Worm (Caenorhabditis elegans) whole organism, early embryonic: ENCODE results near the gene Y69E1A.8.

Experiments used
- F13C5.2 ChIP-seq: sonication (generic microtip); optimal IDR thresholded peaks from 2 replicates; lab custom pipeline; 2017; ENCODE audit warnings: mild to moderate bottlenecking, missing genetic modification characterization, inconsistent platforms, missing compliant biosample characterization
- aly-1 ChIP-seq: sonication (generic microtip); optimal IDR thresholded peaks from 2 replicates; lab custom pipeline; 2016; ENCODE audit warnings: missing genetic modification characterization, missing compliant biosample characterization
- ama-1 ChIP-seq: fragments of 150-350 bp; optimal IDR thresholded peaks from 2 replicates; lab custom pipeline; 2014
- ceh-13 ChIP-seq: fragments of 200-800 bp; sonication (Bioruptor generic); optimal IDR thresholded peaks from 2 replicates; lab custom pipeline; 2018; ENCODE audit warnings: mild to moderate bottlenecking, missing genetic modification characterization, missing compliant biosample characterization
- ets-7 ChIP-seq: sonication (generic microtip); optimal IDR thresholded peaks from 2 replicates; lab custom pipeline; 2016; ENCODE audit warnings: missing genotype, missing genetic modification characterization, missing compliant biosample characterization
- flt-1 ChIP-seq: fragments of 200-800 bp; sonication (Bioruptor generic); IDR thresholded peaks from 2 replicates; pipeline ENCODE4 v1.3.6; 2022; ENCODE audit warnings: missing genetic modification characterization, missing compliant biosample characterization
- hmg-4 ChIP-seq: fragments of 200-800 bp; sonication (Bioruptor generic); optimal IDR thresholded peaks from 2 replicates; lab custom pipeline; 2018; ENCODE audit warnings: mild to moderate bottlenecking, missing genetic modification characterization, missing compliant biosample characterization
- hnd-1 ChIP-seq: sonication (generic microtip); optimal IDR thresholded peaks from 2 replicates; lab custom pipeline; 2016; ENCODE audit warnings: missing genetic modification characterization, missing compliant biosample characterization
- scrt-1 ChIP-seq: fragments of 200-800 bp; sonication (Bioruptor generic); IDR thresholded peaks from 2 replicates; pipeline ENCODE4 v1.3.6; 2022; ENCODE audit warnings: missing genetic modification characterization, missing compliant biosample characterization
- sea-1 ChIP-seq: fragments of 200-800 bp; sonication (Bioruptor generic); conservative IDR thresholded peaks from 2 replicates; pipeline ENCODE4 v1.3.6; 2022; ENCODE audit warnings: missing genetic modification characterization, missing compliant biosample characterization
- tbx-11 ChIP-seq: fragments of 200-800 bp; sonication (Bioruptor generic); IDR thresholded peaks from 2 replicates; pipeline ENCODE4 v1.3.6; 2022; ENCODE audit warnings: missing genetic modification characterization, missing compliant biosample characterization
- tra-4 ChIP-seq: sonication (generic microtip); optimal IDR thresholded peaks from 2 replicates; lab custom pipeline; 2017; ENCODE audit warnings: missing genetic modification characterization, missing compliant biosample characterization

- TF ChIP-seq sea-1 (GFP tag; lab: Robert Waterston, UW) (no peak), ama-1 (lab: Kevin White, UChicago) (no peak), flt-1 (no peak), tra-4 (tag; lab: Kevin White, UChicago) (no peak), aly-1 (no peak), ceh-13 (GFP tag; lab: Kevin White, UChicago) (no peak), F13C5.2 (no peak), hmg-4 (GFP tag; lab: Kevin White, UChicago) (no peak), hnd-1 (tag; lab: Kevin White, UChicago) (no peak), scrt-1 (GFP tag; lab: Robert Waterston, UW) (no peak), ets-7 (no peak), tbx-11 (GFP tag; lab: Robert Waterston, UW) (no peak)
Observed at ce11 chrIV:11009928-11010327, 43.5 kb downstream of the Y69E1A.8 start.
